Fruit fly (Drosophila melanogaster): ENCODE measurements around the gene 7B2.

- TF ChIP-seq CTCF (optimal IDR thresholded peaks at IDR 0.05) (no peak), CG8478 (optimal IDR thresholded peaks at IDR 0.05) (no peak)
Observed at dm6 chr3R:5331764-5332405, 44.7 kb upstream of the 7B2 start.

Data from S2 (cell line).